Fruit fly (Drosophila melanogaster) whole organism, wandering third instar larva: Measurements from ENCODE around the gene CHES-1-like.

Experiments
- Abd-B ChIP-seq: fragments of >200 bp; optimal IDR thresholded peaks from 2 replicates; lab custom pipeline; 2017; ENCODE audit warnings: missing biosample characterization, missing genetic modification characterization
- Dif ChIP-seq: fragments of 200-275, 200-300 bp; sonication (Bioruptor generic); optimal IDR thresholded peaks from 2 replicates; lab custom pipeline; 2018; ENCODE audit warnings: missing biosample characterization, missing genetic modification characterization; ENCODE audit not compliant: partially characterized antibody
- Hnf4 ChIP-seq: fragments of 200-800 bp; sonication (Bioruptor generic); optimal IDR thresholded peaks from 2 replicates; lab custom pipeline; 2016; ENCODE audit warnings: missing biosample characterization, mild to moderate bottlenecking, missing genetic modification characterization
- OdsH ChIP-seq: fragments of 200-800 bp; sonication (Bioruptor generic); optimal IDR thresholded peaks from 2 replicates; lab custom pipeline; 2016; ENCODE audit warnings: missing biosample characterization, mild to moderate bottlenecking, missing genetic modification characterization
- Sp1 ChIP-seq: fragments of 200-800 bp; sonication (Bioruptor generic); optimal IDR thresholded peaks from 3 replicates; lab custom pipeline; 2019; ENCODE audit warnings: missing biosample characterization, mild to moderate bottlenecking, missing genetic modification characterization, moderate library complexity
- dl ChIP-seq, 2 experiments: fragments of 175-275, 200-275 bp in 1 of 2; fragments of 200-275 bp in 1 of 2; sonication (Bioruptor generic); optimal IDR thresholded peaks; lab custom pipeline; 2018; ENCODE audit warnings: mild to moderate bottlenecking in 2 of 2, missing biosample characterization in 2 of 2, missing genetic modification characterization in 2 of 2, moderate library complexity in 2 of 2; ENCODE audit not compliant: partially characterized antibody in 2 of 2, insufficient read depth in 1 of 2
- sage ChIP-seq: fragments of 200-800 bp; sonication (Bioruptor generic); optimal IDR thresholded peaks from 2 replicates; lab custom pipeline; 2016; ENCODE audit warnings: missing biosample characterization, mild to moderate bottlenecking, missing genetic modification characterization
- sv ChIP-seq: fragments of 200-800 bp; sonication (Bioruptor generic); optimal IDR thresholded peaks from 3 replicates; lab custom pipeline; 2016; ENCODE audit warnings: missing biosample characterization, missing genetic modification characterization
- usp ChIP-seq: fragments of >200 bp; optimal IDR thresholded peaks from 2 replicates; lab custom pipeline; 2017; ENCODE audit warnings: missing biosample characterization, missing genetic modification characterization

- TF ChIP-seq usp (GFP tag; lab: Kevin White, UChicago) (no peak), dl (GFP tag; optimal IDR thresholded peaks at IDR 0.05; lab: Kevin White, UChicago; ENCODE audit: insufficient read depth in 1 of 2, partially characterized antibody in 2 of 2) (no peak), Abd-B (no peak), Hnf4 (GFP tag; lab: Kevin White, UChicago) (no peak), Sp1 (GFP tag; lab: Kevin White, UChicago) (no peak), sage (no peak), Dif (GFP tag; lab: Kevin White, UChicago) (no peak), OdsH (GFP tag; lab: Kevin White, UChicago) (no peak), sv (GFP tag; lab: Kevin White, UChicago) (no peak)
Measured at dm6 chrX:7737156-7737771, 28.1 kb upstream of the CHES-1-like start.
